Worm (Caenorhabditis elegans) whole organism, late embryonic: ENCODE results near the gene F21H7.2.

ENCODE experiments used
- C38D4.7 ChIP-seq: fragments of 200-800 bp; sonication (Bioruptor generic); optimal IDR thresholded peaks from 2 replicates; lab custom pipeline; 2018; ENCODE audit warnings: mild to moderate bottlenecking, missing genetic modification characterization, moderate library complexity, missing compliant biosample characterization
- K02D7.2 ChIP-seq: sonication (generic microtip); optimal IDR thresholded peaks from 2 replicates; lab custom pipeline; 2017; ENCODE audit warnings: mild to moderate bottlenecking, missing genetic modification characterization, missing compliant biosample characterization
- ama-1 ChIP-seq: fragments of 150-350 bp; optimal IDR thresholded peaks from 2 replicates; lab custom pipeline; 2014
- ceh-19 ChIP-seq: fragments of 200-800 bp; sonication (Bioruptor generic); optimal IDR thresholded peaks from 2 replicates; lab custom pipeline; 2018; ENCODE audit warnings: mild to moderate bottlenecking, missing genetic modification characterization, missing compliant biosample characterization
- ceh-34 ChIP-seq: sonication (generic microtip); optimal IDR thresholded peaks from 2 replicates; lab custom pipeline; 2016; ENCODE audit warnings: mild to moderate bottlenecking, missing genetic modification characterization, missing compliant biosample characterization
- elt-2 ChIP-seq: sonication (generic microtip); optimal IDR thresholded peaks from 2 replicates; lab custom pipeline; 2016; ENCODE audit warnings: missing genetic modification reagents, missing genetic modification characterization, missing compliant biosample characterization
- hlh-13 ChIP-seq: fragments of 200-800 bp; sonication (Bioruptor generic); optimal IDR thresholded peaks from 2 replicates; lab custom pipeline; 2018; ENCODE audit warnings: mild to moderate bottlenecking, missing genetic modification characterization, missing compliant biosample characterization
- nhr-11 ChIP-seq: fragments of 150-350 bp; optimal IDR thresholded peaks from 2 replicates; lab custom pipeline; 2014; ENCODE audit warnings: missing biosample characterization, missing genetic modification characterization
- pag-3 ChIP-seq: sonication (generic microtip); optimal IDR thresholded peaks from 2 replicates; lab custom pipeline; 2016; ENCODE audit warnings: missing compliant biosample characterization, missing genetic modification characterization, borderline replicate concordance
- pqm-1 ChIP-seq: sonication (generic microtip); optimal IDR thresholded peaks from 2 replicates; lab custom pipeline; 2016; ENCODE audit warnings: missing genetic modification characterization, missing compliant biosample characterization
- sox-2 ChIP-seq: fragments of 200-800 bp; sonication (Bioruptor generic); IDR thresholded peaks from 2 replicates; pipeline ENCODE4 v1.3.6; 2022; ENCODE audit warnings: missing genetic modification reagents, missing genetic modification characterization, missing compliant biosample characterization
- tbx-7 ChIP-seq: sonication (generic microtip); optimal IDR thresholded peaks from 2 replicates; lab custom pipeline; 2016; ENCODE audit warnings: missing genotype, missing genetic modification characterization, missing compliant biosample characterization

DNA sequence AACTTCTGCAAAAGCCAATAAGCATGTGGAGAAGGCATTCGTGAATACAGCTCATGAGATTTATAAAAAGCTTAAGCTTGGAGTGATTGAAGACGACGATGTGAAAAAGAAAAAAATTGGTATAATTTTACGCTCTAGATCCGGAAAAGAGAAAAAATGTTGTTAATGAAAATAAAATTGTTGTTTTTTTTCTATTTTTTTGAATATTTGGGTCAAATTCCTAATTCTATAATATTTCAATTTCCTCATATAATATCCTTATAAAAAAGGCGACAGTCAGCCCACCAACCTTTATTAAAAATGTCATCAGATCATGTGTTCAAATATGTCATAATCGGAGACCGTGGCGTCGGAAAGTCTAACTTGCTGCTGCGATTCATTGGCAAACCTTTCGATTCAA is 34.4 kb downstream of the F21H7.2 start, which contains the start of gene rabr-3:
- no peak for TF ChIP-seq ceh-34 (tag; lab: Kevin White, UChicago)
- TF ChIP-seq K02D7.2 (tag; lab: Kevin White, UChicago) = no peak
- TF ChIP-seq sox-2 (GFP tag; lab: Robert Waterston, UW) = no peak
- no peak for TF ChIP-seq pqm-1
- TF ChIP-seq hlh-13 (GFP tag; lab: Kevin White, UChicago) = no peak
- no peak for TF ChIP-seq elt-2
- no peak for TF ChIP-seq C38D4.7 (GFP tag; lab: Kevin White, UChicago)
- TF ChIP-seq pag-3 (tag; lab: Kevin White, UChicago) = no peak
- TF ChIP-seq nhr-11 = no peak
- TF ChIP-seq ceh-19 (GFP tag; lab: Kevin White, UChicago) = no peak
- no peak for TF ChIP-seq tbx-7 (tag; lab: Kevin White, UChicago)
- TF ChIP-seq ama-1 (lab: Kevin White, UChicago) = no peak
